Fruit fly (Drosophila melanogaster): ENCODE measurements around the gene CG17681.

Gene CG17681

DNA sequence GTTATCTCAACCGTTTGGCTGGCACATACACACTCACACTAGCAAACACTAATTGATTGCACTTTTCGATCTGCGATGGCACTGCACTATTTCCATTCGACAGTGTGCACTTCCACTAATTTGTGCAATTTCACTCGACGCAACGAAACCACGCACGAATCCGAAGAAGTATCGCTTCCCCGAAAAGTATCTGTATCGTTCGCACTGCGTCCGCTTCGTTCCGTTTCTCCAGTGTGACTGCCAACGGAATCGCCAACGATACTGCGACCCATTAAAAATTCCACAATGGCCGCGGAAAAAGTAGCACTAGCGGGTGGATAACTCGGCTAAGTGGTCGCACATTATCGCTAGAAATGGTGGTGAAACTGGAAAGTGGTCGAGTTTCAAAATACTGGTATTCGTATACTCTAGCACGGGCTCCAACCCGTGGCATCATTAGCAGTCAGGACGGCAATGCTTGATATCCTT lies 717 bp upstream of the CG17681 start, which contains the start of gene Socs36E (continued):
- no peak for TF ChIP-seq pb (GFP tag; optimal IDR thresholded peaks at IDR 0.05)
- peak; percentile 80 for TF ChIP-seq CG14710 (tag; optimal IDR thresholded peaks at IDR 0.05)
- TF ChIP-seq CG7357 (GFP tag; IDR thresholded peaks at IDR 0.05): no peak
- TF ChIP-seq Dip3 (GFP tag; optimal IDR thresholded peaks at IDR 0.05): peak; percentile 7
- no peak for TF ChIP-seq CG10543 (GFP tag; optimal IDR thresholded peaks at IDR 0.05)
- TF ChIP-seq CG10462 (GFP tag; optimal IDR thresholded peaks at IDR 0.05): no peak
- no peak for TF ChIP-seq scrt (GFP tag; optimal IDR thresholded peaks at IDR 0.05)
- TF ChIP-seq Nf-YA (GFP tag; IDR thresholded peaks at IDR 0.05): no peak
- no peak for TF ChIP-seq fu2 (GFP tag; optimal IDR thresholded peaks at IDR 0.05)
- no peak for TF ChIP-seq toy (GFP tag; IDR thresholded peaks at IDR 0.05)
- peak; percentile 95 for TF ChIP-seq CG1603 (tag; optimal IDR thresholded peaks at IDR 0.05)
- peak; percentile 35; the same call in 1 of the 3 replicates for TF ChIP-seq Optix (GFP tag; IDR thresholded peaks at IDR 0.05)
- peak; percentile 23 for TF ChIP-seq CG13123 (GFP tag; optimal IDR thresholded peaks at IDR 0.05)
- no peak for TF ChIP-seq D19B (GFP tag; optimal IDR thresholded peaks at IDR 0.05)
- no peak for TF ChIP-seq gcm (GFP tag; optimal IDR thresholded peaks at IDR 0.05)
- TF ChIP-seq CG31224 (GFP tag; IDR thresholded peaks at IDR 0.05): no peak
- no peak for TF ChIP-seq dmrt11E (tag; optimal IDR thresholded peaks at IDR 0.05)
- TF ChIP-seq CG1792 (GFP tag; optimal IDR thresholded peaks at IDR 0.05): no peak
- no peak for TF ChIP-seq Fer2 (tag; optimal IDR thresholded peaks at IDR 0.05)
- no peak for TF ChIP-seq lmd (GFP tag; IDR thresholded peaks at IDR 0.05)
- no peak for TF ChIP-seq ap (GFP tag; IDR thresholded peaks at IDR 0.05)
- TF ChIP-seq CG4360 (GFP tag; IDR thresholded peaks at IDR 0.05): 0 out of 2 replicates have a peak, but pooled peaks have one; percentile 40
- TF ChIP-seq gsb-n (tag; optimal IDR thresholded peaks at IDR 0.05): peak; percentile 47
- no peak for TF ChIP-seq ind (GFP tag; optimal IDR thresholded peaks at IDR 0.05)
- TF ChIP-seq CG12104 (GFP tag; optimal IDR thresholded peaks at IDR 0.05): no peak
- no peak for TF ChIP-seq fd96Cb (tag; optimal IDR thresholded peaks at IDR 0.05)
- TF ChIP-seq CG9437 (GFP tag; optimal IDR thresholded peaks at IDR 0.05): peak; percentile 7
- no peak for TF ChIP-seq CG4730 (GFP tag; IDR thresholded peaks at IDR 0.05)
- TF ChIP-seq dm (GFP tag; optimal IDR thresholded peaks at IDR 0.05): peak; percentile 80
- TF ChIP-seq CG17361 (GFP tag; IDR thresholded peaks at IDR 0.05): no peak
- 0 out of 2 replicates have a peak, but pooled peaks have one; percentile 12 for TF ChIP-seq nerfin-2 (GFP tag; IDR thresholded peaks at IDR 0.05; ENCODE audit: partially characterized antibody)
- TF ChIP-seq CG16813 (GFP tag; IDR thresholded peaks at IDR 0.05; ENCODE audit: partially characterized antibody): peak; percentile 65
- TF ChIP-seq Sry-β (GFP tag; optimal IDR thresholded peaks at IDR 0.05): peak; percentile 82
- TF ChIP-seq CG4707 (GFP tag; optimal IDR thresholded peaks at IDR 0.05): peak; percentile 12
- TF ChIP-seq CG13624 (GFP tag; optimal IDR thresholded peaks at IDR 0.05): peak; percentile 43
- no peak for TF ChIP-seq kah (GFP tag; optimal IDR thresholded peaks at IDR 0.05)
- peak; percentile 17 for TF ChIP-seq tap (tag; optimal IDR thresholded peaks at IDR 0.05)
- no peak for TF ChIP-seq Rx (GFP tag; IDR thresholded peaks at IDR 0.05)
- TF ChIP-seq CG11085 (GFP tag; IDR thresholded peaks at IDR 0.05): no peak
- peak; percentile 73; the same call in 1 of the 3 replicates for TF ChIP-seq ken (GFP tag; IDR thresholded peaks at IDR 0.05)
- peak; percentile 99 for TF ChIP-seq Lhr (GFP tag; optimal IDR thresholded peaks at IDR 0.05)
- TF ChIP-seq Xrp1 (GFP tag; IDR thresholded peaks at IDR 0.05): no peak
- peak; percentile 53; the same call in 2 of the 3 replicates for TF ChIP-seq HLH4C (GFP tag; IDR thresholded peaks at IDR 0.05; ENCODE audit: partially characterized antibody)
- TF ChIP-seq Xbp1 (GFP tag; optimal IDR thresholded peaks at IDR 0.05): peak; percentile 43
- peak; percentile 100 for TF ChIP-seq pzg (GFP tag; optimal IDR thresholded peaks at IDR 0.05)
- peak; percentile 95 for TF ChIP-seq Jarid2 (GFP tag; optimal IDR thresholded peaks at IDR 0.05)
- TF ChIP-seq eve (GFP tag; optimal IDR thresholded peaks at IDR 0.05): no peak
- no peak for TF ChIP-seq Ets65A (GFP tag)
- TF ChIP-seq ham (GFP tag; IDR thresholded peaks at IDR 0.05): no peak
- TF ChIP-seq NFAT (GFP tag; IDR thresholded peaks at IDR 0.05): peak; percentile 67; the same call in 1 of the 2 replicates
- TF ChIP-seq CG9932 (GFP tag; IDR thresholded peaks at IDR 0.05): peak; percentile 65

Data from whole organism, embryonic.